Fruit fly (Drosophila melanogaster) whole organism, embryonic: ENCODE measurements around the gene CG43251.

Experiments used
- CG10267 ChIP-seq: fragments of 200-800 bp; sonication (Bioruptor generic); optimal IDR thresholded peaks from 2 replicates; lab custom pipeline; 2018; ENCODE audit warnings: missing biosample characterization, mild to moderate bottlenecking, missing genetic modification characterization, moderate library complexity
- CG10462 ChIP-seq: fragments of 200-800 bp; sonication (Bioruptor generic); optimal IDR thresholded peaks from 2 replicates; lab custom pipeline; 2016; ENCODE audit warnings: missing biosample characterization, missing genetic modification characterization
- CG11247 ChIP-seq: fragments of 200-800 bp; sonication (Bioruptor generic); IDR thresholded peaks from 2 replicates; pipeline ENCODE4 v1.3.6; 2022; ENCODE audit warnings: missing biosample characterization, missing genetic modification characterization
- CG11723 ChIP-seq: fragments of 200-800 bp; sonication (Bioruptor generic); optimal IDR thresholded peaks from 2 replicates; lab custom pipeline; 2017; ENCODE audit warnings: missing biosample characterization, mild to moderate bottlenecking, missing genetic modification characterization
- CG12155 ChIP-seq: fragments of 200-800 bp; sonication (Bioruptor generic); optimal IDR thresholded peaks from 3 replicates; lab custom pipeline; 2016; ENCODE audit warnings: missing biosample characterization, missing genetic modification characterization
- CG14050 ChIP-seq: fragments of 200-800 bp; sonication (Bioruptor generic); IDR thresholded peaks from 3 replicates; pipeline ENCODE4 v1.3.6; 2022; ENCODE audit warnings: missing biosample characterization, missing genetic modification characterization
- CG14667 ChIP-seq: fragments of 200-800 bp; sonication (Bioruptor generic); IDR thresholded peaks from 2 replicates; pipeline ENCODE4 v1.3.6; 2022; ENCODE audit warnings: missing biosample characterization, missing genetic modification characterization
- CG14965 ChIP-seq: fragments of 200-800 bp; sonication (Bioruptor generic); optimal IDR thresholded peaks from 2 replicates; lab custom pipeline; 2016; ENCODE audit warnings: missing biosample characterization, missing genetic modification characterization, borderline replicate concordance
- CG16815 ChIP-seq: fragments of 200-800 bp; sonication (Bioruptor generic); optimal IDR thresholded peaks from 3 replicates; lab custom pipeline; 2017; ENCODE audit warnings: missing biosample characterization, mild to moderate bottlenecking, missing genetic modification characterization
- CG2120 ChIP-seq: fragments of 200-800 bp; sonication (Bioruptor generic); optimal IDR thresholded peaks from 3 replicates; lab custom pipeline; 2016; ENCODE audit warnings: missing biosample characterization, missing genetic modification characterization
- CG2712 ChIP-seq: fragments of 200-800 bp; optimal IDR thresholded peaks from 3 replicates; lab custom pipeline; 2019; ENCODE audit warnings: missing biosample characterization, mild to moderate bottlenecking, missing genetic modification characterization, moderate library complexity
- CG30431 ChIP-seq: fragments of 200-800 bp; sonication (Bioruptor generic); optimal IDR thresholded peaks from 2 replicates; lab custom pipeline; 2017; ENCODE audit warnings: missing biosample characterization, missing genetic modification characterization
- CG3163 ChIP-seq: fragments of 200-800 bp; sonication (Bioruptor generic); optimal IDR thresholded peaks from 3 replicates; lab custom pipeline; 2016; ENCODE audit warnings: missing biosample characterization, missing genetic modification characterization
- CG34224 ChIP-seq: fragments of 200-800 bp; sonication (Bioruptor generic); IDR thresholded peaks from 3 replicates; pipeline ENCODE4 v1.3.6; 2022; ENCODE audit warnings: missing biosample characterization, missing genetic modification characterization; ENCODE audit not compliant: partially characterized antibody
- CG3838 ChIP-seq: fragments of 200-800 bp; sonication (Bioruptor generic); optimal IDR thresholded peaks from 3 replicates; lab custom pipeline; 2016; ENCODE audit warnings: missing biosample characterization, missing genetic modification characterization
- CG4328 ChIP-seq: fragments of 200-800 bp; sonication (Bioruptor generic); optimal IDR thresholded peaks from 3 replicates; lab custom pipeline; 2017; ENCODE audit warnings: missing biosample characterization, missing genetic modification reagents, missing genetic modification characterization
- CG6654 ChIP-seq: fragments of 200-800 bp; sonication (Bioruptor generic); optimal IDR thresholded peaks from 2 replicates; lab custom pipeline; 2017; ENCODE audit warnings: missing biosample characterization, mild to moderate bottlenecking, missing genetic modification characterization
- CG9876 ChIP-seq: fragments of 200-800 bp; sonication (Bioruptor generic); optimal IDR thresholded peaks from 2 replicates; lab custom pipeline; 2016; ENCODE audit warnings: missing biosample characterization, missing genetic modification characterization
- HLH54F ChIP-seq: fragments of 200-800 bp; sonication (Bioruptor generic); optimal IDR thresholded peaks from 3 replicates; lab custom pipeline; 2016; ENCODE audit warnings: missing biosample characterization, missing genetic modification characterization
- Hey ChIP-seq: fragments of 200-800 bp; sonication (Bioruptor generic); optimal IDR thresholded peaks from 3 replicates; lab custom pipeline; 2018; ENCODE audit warnings: missing biosample characterization, mild to moderate bottlenecking, missing genetic modification characterization
- Hsf ChIP-seq: fragments of 200-800 bp; sonication (Bioruptor generic); optimal IDR thresholded peaks from 3 replicates; lab custom pipeline; 2016; ENCODE audit warnings: missing biosample characterization, missing genetic modification characterization
- Lhr ChIP-seq: fragments of 200-800 bp; sonication (Bioruptor generic); optimal IDR thresholded peaks from 3 replicates; lab custom pipeline; 2017; ENCODE audit warnings: mild to moderate bottlenecking, missing biosample characterization, missing genetic modification reagents, missing genetic modification characterization
- Lpt ChIP-seq: fragments of >200 bp; optimal IDR thresholded peaks from 2 replicates; lab custom pipeline; 2018; ENCODE audit warnings: missing biosample characterization, missing genetic modification characterization
- Rfx ChIP-seq: fragments of 200-800 bp; sonication (Bioruptor generic); IDR thresholded peaks from 2 replicates; pipeline ENCODE4 v1.3.6; 2022; ENCODE audit warnings: missing biosample characterization, missing genetic modification characterization
- Vsx1 ChIP-seq: fragments of 200-800 bp; sonication (Bioruptor generic); optimal IDR thresholded peaks from 2 replicates; lab custom pipeline; 2017; ENCODE audit warnings: missing biosample characterization, mild to moderate bottlenecking, missing genetic modification characterization, missing genetic modification reagents
- ase ChIP-seq: fragments of 200-800 bp; sonication (Bioruptor generic); IDR thresholded peaks from 3 replicates; pipeline ENCODE4 v1.3.6; 2022; ENCODE audit warnings: missing biosample characterization, missing genetic modification characterization
- crp ChIP-seq, 2 experiments: fragments of 200-800 bp; sonication (Bioruptor generic); optimal IDR thresholded peaks; 2 replicates in 1 of 2; 3 replicates in 1 of 2; lab custom pipeline; 2017; ENCODE audit warnings: missing biosample characterization in 2 of 2, missing genetic modification characterization in 2 of 2, mild to moderate bottlenecking in 1 of 2, moderate library complexity in 1 of 2
- disco-r ChIP-seq: fragments of 200-800 bp; sonication (Bioruptor generic); optimal IDR thresholded peaks from 2 replicates; lab custom pipeline; 2016; ENCODE audit warnings: missing biosample characterization, missing genetic modification characterization
- ewg ChIP-seq: fragments of 200-800 bp; sonication (Bioruptor generic); optimal IDR thresholded peaks from 3 replicates; lab custom pipeline; 2017; ENCODE audit warnings: mild to moderate bottlenecking, missing biosample characterization, missing genetic modification reagents, missing genetic modification characterization
- eyg ChIP-seq: fragments of 200-800 bp; sonication (Bioruptor generic); optimal IDR thresholded peaks from 3 replicates; lab custom pipeline; 2016; ENCODE audit warnings: missing biosample characterization, missing genetic modification characterization
- gcm2 ChIP-seq: fragments of 200-800 bp; sonication (Bioruptor generic); optimal IDR thresholded peaks from 2 replicates; lab custom pipeline; 2016; ENCODE audit warnings: missing biosample characterization, missing genetic modification characterization
- insv ChIP-seq, 2 experiments: fragments of 200-800 bp; sonication (Bioruptor generic); optimal IDR thresholded peaks; 3 replicates each; lab custom pipeline; 2016 to 2018; ENCODE audit warnings: missing biosample characterization in 2 of 2, missing genetic modification characterization in 2 of 2
- ken ChIP-seq: fragments of 200-800 bp; sonication (Bioruptor generic); IDR thresholded peaks from 3 replicates; pipeline ENCODE4 v1.3.6; 2022; ENCODE audit warnings: missing biosample characterization, missing genetic modification characterization
- klu ChIP-seq: fragments of 200-800 bp; sonication (Bioruptor generic); IDR thresholded peaks from 2 replicates; pipeline ENCODE4 v1.3.6; 2022; ENCODE audit warnings: missing biosample characterization, missing genetic modification characterization
- lab ChIP-seq: fragments of 200-800 bp; sonication (Bioruptor generic); optimal IDR thresholded peaks from 3 replicates; lab custom pipeline; 2017; ENCODE audit warnings: missing biosample characterization, missing genetic modification characterization, mild to moderate bottlenecking, moderate library complexity, missing genetic modification reagents
- lov ChIP-seq, 2 experiments: fragments of 200-800 bp in 1 of 2; fragments of >200 bp in 1 of 2; sonication (Bioruptor generic) in 1 of 2; IDR thresholded peaks in 1 of 2; optimal IDR thresholded peaks in 1 of 2; 2 replicates in 1 of 2; 3 replicates in 1 of 2; pipeline versions ENCODE4 v1.3.6 to Lab custom; 2017 to 2022; ENCODE audit warnings: missing biosample characterization in 1 of 2, missing genetic modification characterization in 1 of 2
- mld ChIP-seq: fragments of 200-800 bp; sonication (Bioruptor generic); IDR thresholded peaks from 3 replicates; pipeline ENCODE4 v1.3.6; 2022; ENCODE audit warnings: missing biosample characterization, missing genetic modification characterization; ENCODE audit not compliant: partially characterized antibody
- nerfin-2 ChIP-seq: fragments of 200-800 bp; sonication (Bioruptor generic); IDR thresholded peaks from 2 replicates; pipeline ENCODE4 v1.3.6; 2022; ENCODE audit warnings: missing biosample characterization, missing genetic modification characterization; ENCODE audit not compliant: partially characterized antibody
- nom ChIP-seq: fragments of 200-800 bp; sonication (Bioruptor generic); optimal IDR thresholded peaks from 2 replicates; lab custom pipeline; 2017; ENCODE audit warnings: missing biosample characterization, missing genetic modification characterization, mild to moderate bottlenecking, moderate library complexity, missing genetic modification reagents
- org-1 ChIP-seq: fragments of 200-800 bp; sonication (Bioruptor generic); optimal IDR thresholded peaks from 2 replicates; lab custom pipeline; 2017; ENCODE audit warnings: missing biosample characterization, missing genetic modification characterization
- pfk ChIP-seq: fragments of 200-800 bp; sonication (Bioruptor generic); optimal IDR thresholded peaks from 2 replicates; lab custom pipeline; 2018; ENCODE audit warnings: missing biosample characterization, mild to moderate bottlenecking, missing genetic modification characterization, moderate library complexity
- psq ChIP-seq: fragments of 200-800 bp; sonication (Bioruptor generic); optimal IDR thresholded peaks from 2 replicates; lab custom pipeline; 2017; ENCODE audit warnings: missing biosample characterization, missing genetic modification characterization
- run ChIP-seq: fragments of 200-800 bp; sonication (Bioruptor generic); optimal IDR thresholded peaks from 3 replicates; lab custom pipeline; 2018; ENCODE audit warnings: missing biosample characterization, mild to moderate bottlenecking, missing genetic modification characterization
- sens ChIP-seq: fragments of 200-800 bp; sonication (Bioruptor generic); peaks from one replicate; lab custom pipeline; 2016; ENCODE audit warnings: missing biosample characterization, missing genetic modification characterization
- seq ChIP-seq: fragments of 200-800 bp; sonication (Bioruptor generic); IDR thresholded peaks from 2 replicates; pipeline ENCODE4 v1.3.6; 2022; ENCODE audit warnings: missing biosample characterization, missing genetic modification characterization
- usp ChIP-seq: fragments of >200 bp; optimal IDR thresholded peaks from 2 replicates; lab custom pipeline; 2017; ENCODE audit warnings: missing biosample characterization, missing genetic modification characterization
- vfl ChIP-seq: fragments of 200-800 bp; sonication (Bioruptor generic); optimal IDR thresholded peaks from 2 replicates; lab custom pipeline; 2016; ENCODE audit warnings: missing biosample characterization, missing genetic modification characterization
- wdn ChIP-seq: fragments of 200-800 bp; sonication (Bioruptor generic); IDR thresholded peaks from 2 replicates; pipeline ENCODE4 v1.3.6; 2022; ENCODE audit warnings: missing biosample characterization, missing genetic modification characterization
- wor ChIP-seq: fragments of 200-800 bp; sonication (Bioruptor generic); IDR thresholded peaks from 2 replicates; pipeline ENCODE4 v1.3.6; 2022; ENCODE audit warnings: missing biosample characterization, missing genetic modification characterization

Gene CG43251

dm6 chr3L:20771891-20772646 lies 13.4 kb downstream of the CG43251 start (continued):
- no peak for TF ChIP-seq CG4328 (GFP tag; lab: Kevin White, UChicago)
- TF ChIP-seq lab (GFP tag; lab: Kevin White, UChicago): peak; percentile 88
- peak; percentile 71 for TF ChIP-seq CG12155
- TF ChIP-seq vfl (GFP tag; lab: Kevin White, UChicago): peak; percentile 38
- TF ChIP-seq lov (optimal IDR thresholded peaks at IDR 0.05; lab: Kevin White, UChicago): no peak
- peak; percentile 78; the same call in 2 of the 3 replicates for TF ChIP-seq lov (GFP tag; IDR thresholded peaks at IDR 0.05; lab: Robert Waterston, UW)
- peak; percentile 60 for TF ChIP-seq ewg (GFP tag; lab: Kevin White, UChicago)
- TF ChIP-seq wor (GFP tag; lab: Robert Waterston, UW): peak; percentile 66
- TF ChIP-seq Vsx1 (GFP tag; lab: Kevin White, UChicago): peak; percentile 79
- peak; percentile 4 for TF ChIP-seq CG11723 (GFP tag; lab: Kevin White, UChicago)
- TF ChIP-seq pfk: no peak
- peak; percentile 81 for TF ChIP-seq Hsf (GFP tag; lab: Kevin White, UChicago)
- TF ChIP-seq CG30431: peak; percentile 48
- no peak for TF ChIP-seq CG14965 (GFP tag; lab: Kevin White, UChicago)
- no peak for TF ChIP-seq CG3838 (GFP tag; lab: Kevin White, UChicago)
- peak; percentile 53; the same call in 1 of the 2 replicates for TF ChIP-seq klu
- TF ChIP-seq CG3163 (GFP tag; lab: Kevin White, UChicago): peak; percentile 35
- TF ChIP-seq crp (GFP tag; optimal IDR thresholded peaks at IDR 0.05; lab: Kevin White, UChicago): no peak
- TF ChIP-seq nerfin-2 (GFP tag; lab: Robert Waterston, UW): no peak
- TF ChIP-seq sens (GFP tag; lab: Kevin White, UChicago): peak; percentile 95
- TF ChIP-seq HLH54F (GFP tag; lab: Kevin White, UChicago): peak; percentile 51
- TF ChIP-seq ken (GFP tag; lab: Robert Waterston, UW): peak; percentile 75; the same call in 1 of the 3 replicates
- peak; percentile 81; the same call in 2 of the 3 replicates for TF ChIP-seq ase
- TF ChIP-seq run (tag; lab: Kevin White, UChicago): peak; percentile 68
- peak; percentile 76 for TF ChIP-seq CG10267 (tag; lab: Kevin White, UChicago)
- peak; percentile 5 for TF ChIP-seq nom (GFP tag; lab: Kevin White, UChicago)
- TF ChIP-seq Hey: no peak
- peak; percentile 70 for TF ChIP-seq gcm2 (GFP tag; lab: Kevin White, UChicago)
- peak; percentile 40 for TF ChIP-seq CG16815
- TF ChIP-seq CG2120 (GFP tag; lab: Kevin White, UChicago): peak; percentile 83
- TF ChIP-seq CG2712: peak; percentile 84
- TF ChIP-seq eyg (GFP tag; lab: Kevin White, UChicago): peak; percentile 64
- TF ChIP-seq CG14667 (GFP tag; lab: Robert Waterston, UW): no peak
- peak; percentile 58; the same call in 1 of the 2 replicates for TF ChIP-seq wdn (GFP tag; lab: Robert Waterston, UW)
- TF ChIP-seq CG14050 (GFP tag; lab: Robert Waterston, UW): peak; percentile 82
- peak; percentile 78 for TF ChIP-seq CG11247
- peak; percentile 65 for TF ChIP-seq CG10462 (GFP tag; lab: Kevin White, UChicago)
- peak in 1 of 2 experiments; percentile 25 for TF ChIP-seq insv (GFP tag; optimal IDR thresholded peaks at IDR 0.05; lab: Kevin White, UChicago)
- TF ChIP-seq psq: no peak
- TF ChIP-seq Lhr: peak; percentile 47
- no peak for TF ChIP-seq usp (GFP tag; lab: Kevin White, UChicago)
- TF ChIP-seq mld (GFP tag; lab: Robert Waterston, UW): no peak
- TF ChIP-seq seq: peak; percentile 78
- TF ChIP-seq disco-r: peak; percentile 49
- peak; percentile 76 for TF ChIP-seq org-1
- no peak; the same call in 2 of the 3 replicates for TF ChIP-seq CG34224
- peak; percentile 8 for TF ChIP-seq CG9876 (GFP tag; lab: Kevin White, UChicago)
- TF ChIP-seq Lpt (GFP tag; lab: Kevin White, UChicago): no peak
- TF ChIP-seq CG6654 (GFP tag; lab: Kevin White, UChicago): peak; percentile 33
- peak; percentile 87 for TF ChIP-seq Rfx
